Worm (Caenorhabditis elegans): Measurements from ENCODE around the gene K02F6.1.
"Not testable (repeated sequence)": the region's sequence is repeated elsewhere in the genome, so short reads cannot be mapped to it uniquely, and the experiment has no call there.

DNA sequence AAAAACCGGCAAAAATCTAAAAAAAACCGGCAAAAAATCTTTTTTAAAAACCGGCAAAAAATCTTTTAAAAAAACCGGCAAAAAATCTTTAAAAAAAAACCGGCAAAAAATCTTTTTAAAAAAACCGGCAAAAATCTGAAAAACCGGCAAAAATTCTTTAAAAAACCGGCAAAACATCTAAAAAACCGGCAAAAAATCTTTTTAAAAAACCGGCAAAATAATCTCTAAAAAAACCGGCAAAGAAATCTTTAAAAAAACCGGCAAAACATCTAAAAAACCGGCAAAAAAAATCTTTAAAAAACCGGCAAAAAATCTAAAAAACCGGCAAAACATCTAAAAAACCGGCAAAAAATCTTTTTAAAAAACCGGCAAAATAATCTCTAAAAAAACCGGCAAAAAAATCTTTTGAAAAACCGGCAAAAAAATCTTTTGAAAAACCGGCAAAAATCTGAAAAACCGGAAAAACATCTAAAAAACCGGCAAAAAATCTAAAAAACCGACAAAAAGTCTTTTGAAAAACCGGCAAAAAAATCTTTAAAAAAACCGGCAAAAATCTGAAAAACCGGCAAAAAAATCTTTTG, 16.7 kb downstream of the K02F6.1 start:
- TF ChIP-seq lin-11, nhr-23, nhr-237 (tag; optimal IDR thresholded peaks at IDR 0.05): not testable (repeated sequence)
